Worm (Caenorhabditis elegans) whole organism, dauer: ENCODE measurements around the gene ttbk-6.

Experiments
- unc-62 ChIP-seq: sonication (generic microtip); optimal IDR thresholded peaks from 2 replicates; lab custom pipeline; 2017; ENCODE audit warnings: missing biosample characterization, missing genetic modification reagents, missing genetic modification characterization

ttbk-6 gene

DNA sequence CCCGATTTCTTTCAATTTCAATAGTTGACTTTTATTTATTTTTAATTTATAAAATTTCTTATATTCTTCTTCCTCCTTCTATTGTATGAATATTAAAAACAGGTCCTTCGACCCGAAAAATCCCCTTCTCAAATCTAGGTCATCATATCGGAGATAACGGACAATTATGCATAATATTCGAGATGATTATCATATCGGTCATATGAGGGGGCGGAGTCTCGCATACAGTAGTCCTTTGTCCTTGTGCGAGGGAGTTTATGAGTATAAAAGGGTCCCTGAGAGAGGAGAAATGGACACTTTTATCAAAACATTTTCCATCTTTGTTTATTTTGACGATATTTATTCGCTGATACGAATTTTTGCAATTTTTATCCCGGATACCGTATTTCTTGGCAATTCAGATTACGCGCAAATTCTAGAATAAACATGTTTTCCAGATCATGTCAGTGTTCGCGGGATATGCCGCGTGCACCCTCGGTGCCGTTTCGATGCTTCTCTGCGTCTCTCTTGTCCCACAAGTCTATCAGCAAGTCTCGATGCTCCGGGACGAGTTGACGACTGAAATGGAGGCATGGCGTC, 32.5 kb downstream of the ttbk-6 start, which contains the start of gene dpy-17:
Gene dpy-17 (plus strand): TSS at position 438 of the 579 bp plus-strand sequence.
- no peak for TF ChIP-seq unc-62

ce11 chrIII:5107959-5108358, 33.5 kb downstream of the ttbk-6 start:
- no peak for TF ChIP-seq unc-62

ce11 chrIII:5108746-5109145, 34.2 kb downstream of the ttbk-6 start:
- no peak for TF ChIP-seq unc-62

- no peak for TF ChIP-seq unc-62
Measured at ce11 chrIII:5109401-5109800, 34.9 kb downstream of the ttbk-6 start, which contains the start of gene sax-2. Gene sax-2, plus strand, starts transcription at chrIII:5109701.

DNA sequence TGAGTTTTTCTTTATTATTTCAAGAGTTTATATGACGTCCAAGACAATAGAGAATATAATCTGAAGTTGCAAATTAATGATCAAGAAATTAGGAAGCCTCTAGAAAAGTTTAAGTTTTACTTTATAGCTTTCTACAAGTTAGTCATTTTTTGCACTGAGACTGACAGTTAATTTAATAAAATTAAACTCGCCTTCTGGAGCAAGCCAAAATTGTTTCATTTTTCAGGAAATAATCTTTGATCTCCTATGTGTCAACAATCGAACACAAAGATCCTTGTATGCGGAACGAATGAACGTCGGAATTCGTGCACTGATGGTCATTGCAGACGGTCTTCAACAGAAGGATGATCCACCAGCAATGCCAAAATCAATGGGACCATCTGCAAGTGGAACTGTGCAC, 37.9 kb downstream of the ttbk-6 start:
- no peak for TF ChIP-seq unc-62

ce11 chrIII:5112998-5113397, 38.5 kb downstream of the ttbk-6 start:
- no peak for TF ChIP-seq unc-62

ce11 chrIII:5119063-5119462, 44.6 kb downstream of the ttbk-6 start:
- TF ChIP-seq unc-62: no peak

- no peak for TF ChIP-seq unc-62
Measured at ce11 chrIII:5120593-5120992, 46.1 kb downstream of the ttbk-6 start.

DNA sequence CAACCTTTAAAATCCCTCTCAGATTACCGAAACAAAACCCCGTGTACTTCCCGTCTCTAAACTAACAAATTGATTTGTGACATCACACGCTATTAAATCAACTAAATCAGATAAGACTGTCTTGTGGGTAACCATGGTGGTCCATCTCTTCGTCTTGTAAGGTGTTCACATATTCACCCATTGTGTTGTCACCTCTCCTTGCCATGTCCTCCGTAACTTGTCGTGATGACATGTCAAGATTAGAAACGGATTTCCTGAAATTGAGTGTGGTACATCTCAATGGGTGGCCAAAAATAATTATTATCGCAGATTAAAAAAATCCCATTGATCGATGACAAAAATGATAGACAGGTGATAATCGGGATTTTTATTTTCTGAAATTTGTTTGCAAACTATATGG, 49.9 kb downstream of the ttbk-6 start:
- TF ChIP-seq unc-62: no peak
